Fruit fly (Drosophila melanogaster) S2 (cell line): Measurements from ENCODE around the gene Dd.

Experiments
- CG8478 ChIP-seq: fragments of >200 bp; optimal IDR thresholded peaks from 2 replicates; lab custom pipeline; 2018
- CTCF ChIP-seq, 2 experiments: fragments of >200 bp; optimal IDR thresholded peaks; 2 replicates each; lab custom pipeline; 2018

DNA sequence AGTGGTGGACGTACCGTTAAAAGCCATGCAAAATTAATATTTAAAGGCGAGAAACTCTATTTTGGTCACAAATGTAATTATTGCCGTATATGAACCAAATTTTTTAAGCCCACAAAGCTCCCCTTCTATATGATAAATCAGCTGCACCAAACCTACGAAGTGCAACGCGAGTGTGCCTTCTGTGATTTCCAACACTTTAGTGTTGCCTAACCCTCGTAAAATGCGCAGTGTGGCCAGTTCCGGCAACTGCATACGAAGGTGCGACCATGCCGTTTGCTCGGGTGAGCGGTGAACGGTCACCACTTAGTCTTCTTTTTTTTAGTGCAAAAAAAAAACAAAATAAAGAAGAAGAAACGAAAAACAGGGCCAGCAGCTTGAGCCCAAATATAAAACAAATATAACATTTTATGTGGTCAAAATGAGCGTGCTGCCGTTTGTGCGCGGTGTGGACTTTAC, 15.7 kb upstream of the Dd start, which contains the start of the genes tty and fliI:
- no peak for TF ChIP-seq CG8478 (lab: Kevin White, UChicago)
- TF ChIP-seq CTCF (optimal IDR thresholded peaks at IDR 0.05; lab: Kevin White, UChicago) = peak in 1 of 2 experiments; percentile 25
